Worm (Caenorhabditis elegans) whole organism, L1 larva: ENCODE data around the gene F07F6.4.
A peak's percentile ranks its signal among the peaks of the same experiment; 100 is the strongest.

Source experiments
- C04F5.9 ChIP-seq: sonication (generic microtip); optimal IDR thresholded peaks from 2 replicates; lab custom pipeline; 2016; ENCODE audit warnings: missing genetic modification characterization, missing compliant biosample characterization
- C16A3.4 ChIP-seq: fragments of 150-350 bp; optimal IDR thresholded peaks from 2 replicates; lab custom pipeline; 2014; ENCODE audit warnings: missing biosample characterization, missing genetic modification characterization
- F16B12.6 ChIP-seq: fragments of 150-350 bp; optimal IDR thresholded peaks from 2 replicates; lab custom pipeline; 2014; ENCODE audit warnings: missing biosample characterization, missing genetic modification characterization
- alr-1 ChIP-seq: fragments of 200-800 bp; sonication (Bioruptor generic); optimal IDR thresholded peaks from 2 replicates; lab custom pipeline; 2018; ENCODE audit warnings: borderline replicate concordance, mild to moderate bottlenecking, missing genetic modification characterization, missing compliant biosample characterization
- blmp-1 ChIP-seq: fragments of 150-350 bp; optimal IDR thresholded peaks from 2 replicates; lab custom pipeline; 2014; ENCODE audit warnings: missing biosample characterization, missing genetic modification characterization
- ceh-63 ChIP-seq: fragments of 200-800 bp; sonication (Bioruptor generic); optimal IDR thresholded peaks from 2 replicates; lab custom pipeline; 2018; ENCODE audit warnings: mild to moderate bottlenecking, missing genetic modification characterization, missing compliant biosample characterization
- ceh-8 ChIP-seq: fragments of 200-800 bp; sonication (Bioruptor generic); optimal IDR thresholded peaks from 2 replicates; lab custom pipeline; 2018; ENCODE audit warnings: mild to moderate bottlenecking, missing genetic modification characterization, moderate library complexity, missing compliant biosample characterization
- ceh-88 ChIP-seq: fragments of 200-800 bp; sonication (Bioruptor generic); IDR thresholded peaks from 2 replicates; pipeline ENCODE4 v1.3.6; 2022; ENCODE audit warnings: missing genetic modification characterization, missing compliant biosample characterization
- ceh-90 ChIP-seq: sonication (generic microtip); optimal IDR thresholded peaks from 2 replicates; lab custom pipeline; 2016; ENCODE audit warnings: missing genetic modification characterization, missing compliant biosample characterization
- dpl-1 ChIP-seq, 3 experiments: fragments of 150-350 bp in 2 of 3; sonication (generic microtip) in 1 of 3; optimal IDR thresholded peaks; 2 replicates each; lab custom pipeline; 2014 to 2017; ENCODE audit warnings: missing biosample characterization in 3 of 3, missing genetic modification characterization in 3 of 3, missing genetic modification reagents in 3 of 3
- efl-3 ChIP-seq: fragments of 200-800 bp; sonication (Bioruptor generic); optimal IDR thresholded peaks from 2 replicates; lab custom pipeline; 2018; ENCODE audit warnings: mild to moderate bottlenecking, missing genetic modification characterization, missing compliant biosample characterization
- egl-13 ChIP-seq: sonication (generic microtip); optimal IDR thresholded peaks from 2 replicates; lab custom pipeline; 2016; ENCODE audit warnings: missing genotype, missing genetic modification reagents, missing genetic modification characterization, missing compliant biosample characterization
- egl-27 ChIP-seq, 2 experiments: fragments of 150-350 bp in 1 of 2; sonication (generic microtip); optimal IDR thresholded peaks; 3 replicates each; lab custom pipeline; 2017 to 2018; ENCODE audit warnings: missing biosample characterization in 2 of 2, missing genetic modification characterization in 2 of 2, missing genetic modification reagents in 2 of 2
- ets-5 ChIP-seq: fragments of 200-800 bp; sonication (Bioruptor generic); IDR thresholded peaks from 2 replicates; pipeline ENCODE4 v1.3.6; 2022; ENCODE audit warnings: missing genetic modification characterization, missing compliant biosample characterization
- fkh-10 ChIP-seq: sonication (generic microtip); optimal IDR thresholded peaks from 2 replicates; lab custom pipeline; 2017; ENCODE audit warnings: missing biosample characterization, missing genetic modification reagents, missing genetic modification characterization
- fkh-8 ChIP-seq: sonication (generic microtip); optimal IDR thresholded peaks from 2 replicates; lab custom pipeline; 2016; ENCODE audit warnings: mild to moderate bottlenecking, missing genetic modification characterization, missing compliant biosample characterization
- hlh-17 ChIP-seq: fragments of 200-800 bp; sonication (Bioruptor generic); optimal IDR thresholded peaks from 2 replicates; lab custom pipeline; 2018; ENCODE audit warnings: missing genetic modification characterization, mild to moderate bottlenecking, missing compliant biosample characterization, moderate library complexity, borderline replicate concordance
- hlh-4 ChIP-seq: sonication (generic microtip); optimal IDR thresholded peaks from 2 replicates; lab custom pipeline; 2016; ENCODE audit warnings: mild to moderate bottlenecking, missing genetic modification characterization, missing compliant biosample characterization
- hpl-2 ChIP-seq: fragments of 150-350 bp; optimal IDR thresholded peaks from 2 replicates; lab custom pipeline; 2014; ENCODE audit warnings: missing biosample characterization, missing genetic modification reagents, missing genetic modification characterization
- irx-1 ChIP-seq: sonication (generic microtip); optimal IDR thresholded peaks from 2 replicates; lab custom pipeline; 2016; ENCODE audit warnings: missing genetic modification characterization, missing compliant biosample characterization
- lin-13 ChIP-seq: fragments of 150-350 bp; optimal IDR thresholded peaks from 2 replicates; lab custom pipeline; 2014; ENCODE audit warnings: missing biosample characterization, missing genetic modification reagents, missing genetic modification characterization
- lin-14 ChIP-seq: fragments of 200-800 bp; sonication (Bioruptor generic); optimal IDR thresholded peaks from 2 replicates; lab custom pipeline; 2018; ENCODE audit warnings: mild to moderate bottlenecking, missing genetic modification characterization, moderate library complexity, missing compliant biosample characterization
- lin-35 ChIP-seq, 2 experiments: fragments of 150-350 bp; optimal IDR thresholded peaks; 2 replicates each; lab custom pipeline; 2014; ENCODE audit warnings: missing biosample characterization in 2 of 2, missing genetic modification characterization in 2 of 2, missing genetic modification reagents in 2 of 2
- lsy-2 ChIP-seq, 2 experiments: fragments of 150-350 bp; optimal IDR thresholded peaks; 2 replicates each; lab custom pipeline; 2014; ENCODE audit warnings: missing biosample characterization in 2 of 2, missing genetic modification characterization in 2 of 2
- mdl-1 ChIP-seq, 2 experiments: fragments of 150-350 bp; optimal IDR thresholded peaks; 2 replicates each; lab custom pipeline; 2014 to 2017; ENCODE audit warnings: missing biosample characterization in 2 of 2, missing genetic modification characterization in 2 of 2, inconsistent platforms in 1 of 2
- mef-2 ChIP-seq: fragments of 150-350 bp; optimal IDR thresholded peaks from 2 replicates; lab custom pipeline; 2014; ENCODE audit warnings: missing biosample characterization, missing genetic modification characterization
- mep-1 ChIP-seq: fragments of 150-350 bp; optimal IDR thresholded peaks from 2 replicates; lab custom pipeline; 2014; ENCODE audit warnings: missing biosample characterization, missing genetic modification characterization
- nhr-11 ChIP-seq: fragments of 150-350 bp; optimal IDR thresholded peaks from 2 replicates; lab custom pipeline; 2014; ENCODE audit warnings: missing biosample characterization, missing genetic modification characterization
- nhr-237 ChIP-seq: fragments of 150-350 bp; optimal IDR thresholded peaks from 2 replicates; lab custom pipeline; 2014; ENCODE audit warnings: missing biosample characterization, missing genetic modification characterization
- nhr-47 ChIP-seq: sonication (generic microtip); optimal IDR thresholded peaks from 2 replicates; lab custom pipeline; 2016; ENCODE audit warnings: mild to moderate bottlenecking, missing genetic modification characterization, moderate library complexity, missing compliant biosample characterization
- nhr-71 ChIP-seq: sonication (generic microtip); optimal IDR thresholded peaks from 2 replicates; lab custom pipeline; 2016; ENCODE audit warnings: mild to moderate bottlenecking, missing genetic modification characterization, moderate library complexity, missing compliant biosample characterization
- nhr-84 ChIP-seq: sonication (generic microtip); optimal IDR thresholded peaks from 2 replicates; lab custom pipeline; 2017; ENCODE audit warnings: missing biosample characterization, missing genetic modification characterization
- nhr-85 ChIP-seq: sonication (generic microtip); peaks from one replicate; lab custom pipeline; 2016; ENCODE audit warnings: missing genetic modification characterization, inconsistent platforms, missing compliant biosample characterization
- pag-3 ChIP-seq: sonication (generic microtip); optimal IDR thresholded peaks from 2 replicates; lab custom pipeline; 2017; ENCODE audit warnings: missing genetic modification characterization, mild to moderate bottlenecking, missing compliant biosample characterization, antibody characterized with exemption, borderline replicate concordance; ENCODE audit not compliant: insufficient read depth
- rnt-1 ChIP-seq: sonication (generic microtip); optimal IDR thresholded peaks from 2 replicates; lab custom pipeline; 2016; ENCODE audit warnings: mild to moderate bottlenecking, missing genetic modification characterization, moderate library complexity, missing compliant biosample characterization
- skn-1 ChIP-seq: fragments of 150-350 bp; optimal IDR thresholded peaks from 2 replicates; lab custom pipeline; 2014; ENCODE audit warnings: missing biosample characterization, missing genetic modification characterization
- snu-23 ChIP-seq: sonication (generic microtip); optimal IDR thresholded peaks from 2 replicates; lab custom pipeline; 2016; ENCODE audit warnings: missing genetic modification characterization, missing compliant biosample characterization
- sptf-1 ChIP-seq: fragments of 150-350 bp; optimal IDR thresholded peaks from 2 replicates; lab custom pipeline; 2014; ENCODE audit warnings: missing biosample characterization, missing genetic modification characterization
- sup-37 ChIP-seq: fragments of 200-800 bp; sonication (Bioruptor generic); optimal IDR thresholded peaks from 2 replicates; lab custom pipeline; 2018; ENCODE audit warnings: mild to moderate bottlenecking, missing genetic modification characterization, missing compliant biosample characterization
- unc-130 ChIP-seq: fragments of 150-350 bp; optimal IDR thresholded peaks from 2 replicates; lab custom pipeline; 2017; ENCODE audit warnings: missing biosample characterization, missing genetic modification characterization, inconsistent platforms
- unc-30 ChIP-seq: sonication (generic microtip); optimal IDR thresholded peaks from 2 replicates; lab custom pipeline; 2017; ENCODE audit warnings: missing biosample characterization, missing genetic modification characterization
- unc-86 ChIP-seq: sonication (generic microtip); optimal IDR thresholded peaks from 2 replicates; lab custom pipeline; 2016; ENCODE audit warnings: missing genetic modification characterization, missing compliant biosample characterization
- unc-98 ChIP-seq: fragments of 200-800 bp; sonication (Bioruptor generic); IDR thresholded peaks from 2 replicates; pipeline ENCODE4 v1.3.6; 2022; ENCODE audit warnings: missing genetic modification characterization, missing compliant biosample characterization
- vab-15 ChIP-seq: sonication (generic microtip); optimal IDR thresholded peaks from 2 replicates; lab custom pipeline; 2017; ENCODE audit warnings: missing genotype, mild to moderate bottlenecking, missing genetic modification characterization, missing compliant biosample characterization
- xbp-1 ChIP-seq: sonication (generic microtip); optimal IDR thresholded peaks from 2 replicates; lab custom pipeline; 2016; ENCODE audit warnings: missing genetic modification characterization, missing compliant biosample characterization
- zip-4 ChIP-seq: fragments of 200-800 bp; sonication (Bioruptor generic); optimal IDR thresholded peaks from 2 replicates; lab custom pipeline; 2018; ENCODE audit warnings: mild to moderate bottlenecking, missing genetic modification characterization, moderate library complexity, missing compliant biosample characterization
- ztf-4 ChIP-seq: fragments of 150-350 bp; optimal IDR thresholded peaks from 2 replicates; lab custom pipeline; 2014; ENCODE audit warnings: missing biosample characterization, missing genetic modification characterization

F07F6.4 gene

DNA sequence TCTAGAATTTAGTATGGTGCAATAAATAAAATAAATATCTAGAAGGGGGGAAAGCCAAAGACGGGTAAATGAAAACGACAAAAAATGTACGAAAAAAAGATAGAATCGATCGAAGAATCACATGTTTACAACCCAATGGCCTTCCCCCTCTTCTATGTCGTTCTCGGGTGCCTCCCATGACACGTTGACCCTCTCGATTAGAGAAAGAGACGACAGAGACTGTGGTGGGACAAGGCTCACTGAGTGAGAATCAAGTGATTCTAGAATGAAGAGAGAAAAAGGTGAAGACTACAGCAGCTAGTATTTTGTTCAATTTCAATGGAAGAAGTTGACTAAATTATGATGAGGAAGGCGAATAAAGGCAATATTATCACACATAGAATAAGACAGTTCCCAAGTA, 3.3 kb downstream of the F07F6.4 start (continued):
- TF ChIP-seq lin-35 (GFP tag; optimal IDR thresholded peaks at IDR 0.05; lab: Kevin White, UChicago) (peak; percentile 60 to 78), alr-1 (tag; lab: Kevin White, UChicago) (no peak), irx-1 (tag; lab: Kevin White, UChicago) (no peak), unc-98 (no peak), ceh-63 (GFP tag; lab: Kevin White, UChicago) (no peak), egl-27 (tag; optimal IDR thresholded peaks at IDR 0.05; lab: Kevin White, UChicago) (no peak), nhr-11 (no peak), hlh-4 (tag; lab: Kevin White, UChicago) (no peak), nhr-47 (tag; lab: Kevin White, UChicago) (peak; percentile 45), sptf-1 (no peak), C16A3.4 (tag; lab: Kevin White, UChicago) (peak; percentile 55), ceh-90 (tag; lab: Kevin White, UChicago) (no peak), rnt-1 (tag; lab: Kevin White, UChicago) (peak; percentile 71), zip-4 (GFP tag; lab: Kevin White, UChicago) (no peak), unc-130 (tag; lab: Kevin White, UChicago) (no peak), nhr-84 (tag; lab: Kevin White, UChicago) (no peak), ets-5 (GFP tag; lab: Robert Waterston, UW) (no peak), ztf-4 (tag; lab: Kevin White, UChicago) (peak; percentile 36), xbp-1 (peak; percentile 19), ceh-88 (GFP tag; lab: Robert Waterston, UW) (no peak), vab-15 (tag; lab: Kevin White, UChicago) (no peak), mdl-1 (tag; optimal IDR thresholded peaks at IDR 0.05; lab: Kevin White, UChicago) (peak in 1 of 2 experiments; percentile 62), pag-3 (tag; lab: Kevin White, UChicago) (no peak), mef-2 (tag; lab: Kevin White, UChicago) (no peak), skn-1 (tag; lab: Kevin White, UChicago) (peak; percentile 17), efl-3 (GFP tag; lab: Kevin White, UChicago) (no peak), blmp-1 (tag; lab: Kevin White, UChicago) (peak; percentile 34), lin-14 (peak; percentile 85), nhr-237 (tag; lab: Kevin White, UChicago) (no peak), ceh-8 (GFP tag; lab: Kevin White, UChicago) (no peak), nhr-71 (tag; lab: Kevin White, UChicago) (peak; percentile 78), fkh-8 (no peak), unc-86 (tag; lab: Kevin White, UChicago) (no peak)

ce11 chrII:5425633-5426032, 3.7 kb downstream of the F07F6.4 start, which contains the start of gene F07F6.8:
Gene F07F6.8 (minus strand): TSS chrII:5425733.
- TF ChIP-seq vab-15 (tag; lab: Kevin White, UChicago) (no peak), egl-13 (no peak), nhr-11 (no peak), ceh-63 (GFP tag; lab: Kevin White, UChicago) (no peak), dpl-1 (GFP tag; optimal IDR thresholded peaks at IDR 0.05; lab: Kevin White, UChicago) (no peak), ceh-8 (GFP tag; lab: Kevin White, UChicago) (no peak), mep-1 (no peak)
- TF ChIP-seq, all 84 proteins: peak for 0

DNA sequence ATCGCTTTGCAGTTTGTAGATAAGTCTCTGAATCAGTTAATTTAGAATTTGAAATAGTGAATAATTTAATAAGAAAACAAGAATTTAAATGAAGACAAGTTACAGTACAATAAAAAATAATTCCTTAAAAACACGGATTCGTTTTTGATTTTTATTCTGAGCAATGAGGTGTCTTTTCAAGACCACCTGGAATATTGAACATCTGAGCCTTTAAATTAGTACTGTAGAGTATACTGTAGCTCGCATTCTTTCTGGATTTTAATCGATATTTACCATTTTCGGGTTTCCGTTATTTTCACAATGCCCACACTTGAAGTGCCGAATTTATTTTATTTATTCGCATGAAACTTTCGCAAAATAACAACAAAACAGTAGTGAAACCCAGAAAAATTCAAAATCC, 5.5 kb downstream of the F07F6.4 start, which contains the start of gene F07F6.7:
F07F6.7 (minus strand) TSS at position 27 of the 400 bp plus-strand sequence.
- no peak for TF ChIP-seq ets-5 (GFP tag; lab: Robert Waterston, UW)
- TF ChIP-seq mdl-1 (tag; optimal IDR thresholded peaks at IDR 0.05; lab: Kevin White, UChicago): no peak
- TF ChIP-seq unc-130 (tag; lab: Kevin White, UChicago): no peak
- TF ChIP-seq C04F5.9 (tag; lab: Kevin White, UChicago): no peak
- TF ChIP-seq lsy-2 (tag; optimal IDR thresholded peaks at IDR 0.05; lab: Kevin White, UChicago): peak; percentile 8 to 20
- TF ChIP-seq F16B12.6: no peak
- TF ChIP-seq snu-23 (GFP tag; lab: Kevin White, UChicago): peak; percentile 6
- TF ChIP-seq unc-30 (tag; lab: Kevin White, UChicago): no peak
- TF ChIP-seq lin-35 (GFP tag; optimal IDR thresholded peaks at IDR 0.05; lab: Kevin White, UChicago): no peak
- TF ChIP-seq hlh-4 (tag; lab: Kevin White, UChicago): no peak
- TF ChIP-seq sup-37: no peak
- no peak for TF ChIP-seq hpl-2 (GFP tag; lab: Kevin White, UChicago)
- peak; percentile 32 for TF ChIP-seq nhr-71 (tag; lab: Kevin White, UChicago)
- peak; percentile 51 for TF ChIP-seq nhr-85
- no peak for TF ChIP-seq fkh-10 (GFP tag; lab: Kevin White, UChicago)
- no peak for TF ChIP-seq lin-13
- TF ChIP-seq hlh-17 (GFP tag; lab: Kevin White, UChicago): no peak
- TF ChIP-seq, all 84 proteins: peak for 4
